Worm (Caenorhabditis elegans) whole organism, early embryonic: ENCODE results near the gene pes-10.

Experiments
- B0310.2 ChIP-seq: sonication (generic microtip); optimal IDR thresholded peaks from 2 replicates; lab custom pipeline; 2016; ENCODE audit warnings: mild to moderate bottlenecking, missing genetic modification characterization, missing compliant biosample characterization
- F13C5.2 ChIP-seq: sonication (generic microtip); optimal IDR thresholded peaks from 2 replicates; lab custom pipeline; 2017; ENCODE audit warnings: mild to moderate bottlenecking, missing genetic modification characterization, inconsistent platforms, missing compliant biosample characterization
- aly-1 ChIP-seq: sonication (generic microtip); optimal IDR thresholded peaks from 2 replicates; lab custom pipeline; 2016; ENCODE audit warnings: missing genetic modification characterization, missing compliant biosample characterization
- ama-1 ChIP-seq: fragments of 150-350 bp; optimal IDR thresholded peaks from 2 replicates; lab custom pipeline; 2014
- ceh-13 ChIP-seq: fragments of 200-800 bp; sonication (Bioruptor generic); optimal IDR thresholded peaks from 2 replicates; lab custom pipeline; 2018; ENCODE audit warnings: mild to moderate bottlenecking, missing genetic modification characterization, missing compliant biosample characterization
- ceh-36 ChIP-seq: sonication (generic microtip); optimal IDR thresholded peaks from 2 replicates; lab custom pipeline; 2016; ENCODE audit warnings: missing genetic modification characterization, inconsistent platforms, missing compliant biosample characterization
- ets-7 ChIP-seq: sonication (generic microtip); optimal IDR thresholded peaks from 2 replicates; lab custom pipeline; 2016; ENCODE audit warnings: missing genotype, missing genetic modification characterization, missing compliant biosample characterization
- flt-1 ChIP-seq: fragments of 200-800 bp; sonication (Bioruptor generic); IDR thresholded peaks from 2 replicates; pipeline ENCODE4 v1.3.6; 2022; ENCODE audit warnings: missing genetic modification characterization, missing compliant biosample characterization
- hmbx-1 ChIP-seq: sonication (generic microtip); optimal IDR thresholded peaks from 2 replicates; lab custom pipeline; 2016; ENCODE audit warnings: mild to moderate bottlenecking, missing genetic modification characterization, missing compliant biosample characterization
- hmg-4 ChIP-seq: fragments of 200-800 bp; sonication (Bioruptor generic); optimal IDR thresholded peaks from 2 replicates; lab custom pipeline; 2018; ENCODE audit warnings: mild to moderate bottlenecking, missing genetic modification characterization, missing compliant biosample characterization
- hnd-1 ChIP-seq: sonication (generic microtip); optimal IDR thresholded peaks from 2 replicates; lab custom pipeline; 2016; ENCODE audit warnings: missing genetic modification characterization, missing compliant biosample characterization
- pes-1 ChIP-seq: fragments of 200-800 bp; sonication (Bioruptor generic); IDR thresholded peaks from 2 replicates; pipeline ENCODE4 v1.3.6; 2022; ENCODE audit warnings: missing genetic modification reagents, missing genetic modification characterization, missing compliant biosample characterization
- scrt-1 ChIP-seq: fragments of 200-800 bp; sonication (Bioruptor generic); IDR thresholded peaks from 2 replicates; pipeline ENCODE4 v1.3.6; 2022; ENCODE audit warnings: missing genetic modification characterization, missing compliant biosample characterization
- sea-1 ChIP-seq: fragments of 200-800 bp; sonication (Bioruptor generic); conservative IDR thresholded peaks from 2 replicates; pipeline ENCODE4 v1.3.6; 2022; ENCODE audit warnings: missing genetic modification characterization, missing compliant biosample characterization
- tbx-11 ChIP-seq: fragments of 200-800 bp; sonication (Bioruptor generic); IDR thresholded peaks from 2 replicates; pipeline ENCODE4 v1.3.6; 2022; ENCODE audit warnings: missing genetic modification characterization, missing compliant biosample characterization
- tbx-37 ChIP-seq: fragments of 200-800 bp; sonication (Bioruptor generic); conservative IDR thresholded peaks from 2 replicates; pipeline ENCODE4 v1.3.6; 2022; ENCODE audit warnings: missing genetic modification reagents, missing genetic modification characterization, missing compliant biosample characterization
- tra-4 ChIP-seq: sonication (generic microtip); optimal IDR thresholded peaks from 2 replicates; lab custom pipeline; 2017; ENCODE audit warnings: missing genetic modification characterization, missing compliant biosample characterization

pes-10 gene

DNA sequence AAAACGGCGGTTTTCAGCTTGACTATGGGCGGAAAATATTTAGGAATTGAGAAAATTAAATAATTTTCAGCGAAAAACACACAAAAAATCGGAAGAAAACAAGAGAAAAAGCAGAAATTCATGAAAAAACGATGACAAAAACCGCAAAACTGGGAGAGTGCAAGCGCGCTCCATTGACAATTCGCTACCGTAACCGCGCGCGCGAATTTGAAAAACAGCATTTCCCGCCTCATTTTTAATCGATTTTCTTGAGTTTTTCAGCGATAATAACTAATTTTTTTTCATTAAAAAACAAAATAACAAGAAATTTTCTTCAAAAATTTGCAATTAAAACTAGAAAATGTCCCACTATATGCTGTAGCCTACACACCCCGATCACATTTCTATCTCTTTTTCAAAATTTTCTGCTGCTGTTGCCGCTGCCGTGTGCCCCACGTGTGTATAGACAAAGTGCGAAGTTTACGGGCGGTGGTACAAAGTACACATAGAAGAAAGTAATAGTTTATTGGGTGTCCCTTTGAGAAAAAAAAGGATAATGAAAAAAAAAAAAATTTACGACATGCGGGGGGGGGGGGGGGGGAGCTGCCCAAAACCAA is 47.6 kb downstream of the pes-10 start:
- no peak for TF ChIP-seq tbx-37 (GFP tag; lab: Robert Waterston, UW)
- TF ChIP-seq ceh-36 (tag; lab: Kevin White, UChicago): no peak
- no peak for TF ChIP-seq ceh-13 (GFP tag; lab: Kevin White, UChicago)
- no peak for TF ChIP-seq flt-1 (GFP tag; lab: Robert Waterston, UW)
- TF ChIP-seq ets-7: no peak
- TF ChIP-seq pes-1 (GFP tag; lab: Robert Waterston, UW): no peak
- no peak for TF ChIP-seq hmg-4 (GFP tag; lab: Kevin White, UChicago)
- no peak for TF ChIP-seq tra-4 (tag; lab: Kevin White, UChicago)
- no peak for TF ChIP-seq sea-1 (GFP tag; lab: Robert Waterston, UW)
- TF ChIP-seq hnd-1 (tag; lab: Kevin White, UChicago): no peak
- TF ChIP-seq tbx-11 (GFP tag; lab: Robert Waterston, UW): no peak
- no peak for TF ChIP-seq scrt-1
- no peak for TF ChIP-seq F13C5.2
- no peak for TF ChIP-seq ama-1 (lab: Kevin White, UChicago)
- no peak for TF ChIP-seq aly-1 (tag; lab: Kevin White, UChicago)
- TF ChIP-seq hmbx-1 (tag; lab: Kevin White, UChicago): no peak
- TF ChIP-seq B0310.2: no peak

ce11 chrII:12799364-12799763 is 48.3 kb downstream of the pes-10 start:
- TF ChIP-seq ceh-36 (tag; lab: Kevin White, UChicago) (no peak), pes-1 (GFP tag; lab: Robert Waterston, UW) (no peak), hnd-1 (tag; lab: Kevin White, UChicago) (no peak)

DNA sequence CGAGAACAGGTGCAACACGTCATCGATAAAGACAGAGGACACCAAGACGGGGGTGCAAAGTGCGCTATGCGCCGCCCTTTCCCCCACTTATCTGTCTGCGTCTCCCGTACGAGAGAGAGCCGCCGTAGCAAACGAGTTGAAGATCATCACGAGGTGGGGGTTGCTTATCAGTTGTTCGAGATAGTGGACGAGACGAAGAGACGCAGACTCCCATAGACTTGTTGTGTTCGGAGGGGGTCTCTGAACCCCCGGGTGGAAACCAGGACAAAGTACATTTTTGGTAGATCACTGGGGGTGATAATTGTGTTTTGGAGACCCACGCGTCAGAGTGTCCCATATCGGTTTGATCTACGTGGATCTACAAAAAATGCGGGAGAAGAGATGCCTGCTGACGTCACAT is 48.8 kb downstream of the pes-10 start:
- no peak for TF ChIP-seq ceh-36 (tag; lab: Kevin White, UChicago)
- TF ChIP-seq flt-1 (GFP tag; lab: Robert Waterston, UW): no peak
- TF ChIP-seq hnd-1 (tag; lab: Kevin White, UChicago): no peak
- TF ChIP-seq pes-1 (GFP tag; lab: Robert Waterston, UW): no peak
- no peak for TF ChIP-seq ceh-13 (GFP tag; lab: Kevin White, UChicago)
- no peak for TF ChIP-seq aly-1 (tag; lab: Kevin White, UChicago)
- TF ChIP-seq ama-1 (lab: Kevin White, UChicago): no peak
- no peak for TF ChIP-seq B0310.2
- no peak for TF ChIP-seq tbx-11 (GFP tag; lab: Robert Waterston, UW)
- no peak for TF ChIP-seq ets-7
- no peak for TF ChIP-seq hmg-4 (GFP tag; lab: Kevin White, UChicago)
- no peak for TF ChIP-seq tra-4 (tag; lab: Kevin White, UChicago)
- no peak for TF ChIP-seq F13C5.2
- TF ChIP-seq sea-1 (GFP tag; lab: Robert Waterston, UW): no peak
- no peak for TF ChIP-seq hmbx-1 (tag; lab: Kevin White, UChicago)

ce11 chrII:12797211-12797794 is 50.3 kb downstream of the pes-10 start:
- no peak for TF ChIP-seq ceh-36 (tag; lab: Kevin White, UChicago)
- TF ChIP-seq B0310.2: no peak
- no peak for TF ChIP-seq aly-1 (tag; lab: Kevin White, UChicago)
- TF ChIP-seq sea-1 (GFP tag; lab: Robert Waterston, UW): no peak
- TF ChIP-seq ceh-13 (GFP tag; lab: Kevin White, UChicago): no peak
- no peak for TF ChIP-seq hmg-4 (GFP tag; lab: Kevin White, UChicago)
- no peak for TF ChIP-seq tbx-37 (GFP tag; lab: Robert Waterston, UW)
- no peak for TF ChIP-seq ets-7
- TF ChIP-seq ama-1 (lab: Kevin White, UChicago): no peak
- TF ChIP-seq scrt-1: no peak
- no peak for TF ChIP-seq hnd-1 (tag; lab: Kevin White, UChicago)
- TF ChIP-seq pes-1 (GFP tag; lab: Robert Waterston, UW): no peak
